Fruit fly (Drosophila melanogaster) Kc167 (cell line): ENCODE measurements around the gene Kaz.

Experiments used
- Myc ChIP-seq: fragments of >200 bp; optimal IDR thresholded peaks from 2 replicates; lab custom pipeline; 2017; ENCODE audit warnings: missing external identifiers
- Sin3A ChIP-seq: fragments of >200 bp; optimal IDR thresholded peaks from 2 replicates; lab custom pipeline; 2018; ENCODE audit warnings: missing external identifiers
- h ChIP-seq: fragments of >200 bp; optimal IDR thresholded peaks from 3 replicates; lab custom pipeline; 2018; ENCODE audit warnings: missing external identifiers
- insv ChIP-seq: fragments of >200 bp; optimal IDR thresholded peaks from 3 replicates; lab custom pipeline; 2018; ENCODE audit warnings: missing external identifiers
- psq ChIP-seq: fragments of >200 bp; optimal IDR thresholded peaks from 2 replicates; lab custom pipeline; 2017; ENCODE audit warnings: missing external identifiers
- ttk ChIP-seq: sonication (Bioruptor generic); optimal IDR thresholded peaks from 2 replicates; lab custom pipeline; 2017; ENCODE audit warnings: missing external identifiers

DNA sequence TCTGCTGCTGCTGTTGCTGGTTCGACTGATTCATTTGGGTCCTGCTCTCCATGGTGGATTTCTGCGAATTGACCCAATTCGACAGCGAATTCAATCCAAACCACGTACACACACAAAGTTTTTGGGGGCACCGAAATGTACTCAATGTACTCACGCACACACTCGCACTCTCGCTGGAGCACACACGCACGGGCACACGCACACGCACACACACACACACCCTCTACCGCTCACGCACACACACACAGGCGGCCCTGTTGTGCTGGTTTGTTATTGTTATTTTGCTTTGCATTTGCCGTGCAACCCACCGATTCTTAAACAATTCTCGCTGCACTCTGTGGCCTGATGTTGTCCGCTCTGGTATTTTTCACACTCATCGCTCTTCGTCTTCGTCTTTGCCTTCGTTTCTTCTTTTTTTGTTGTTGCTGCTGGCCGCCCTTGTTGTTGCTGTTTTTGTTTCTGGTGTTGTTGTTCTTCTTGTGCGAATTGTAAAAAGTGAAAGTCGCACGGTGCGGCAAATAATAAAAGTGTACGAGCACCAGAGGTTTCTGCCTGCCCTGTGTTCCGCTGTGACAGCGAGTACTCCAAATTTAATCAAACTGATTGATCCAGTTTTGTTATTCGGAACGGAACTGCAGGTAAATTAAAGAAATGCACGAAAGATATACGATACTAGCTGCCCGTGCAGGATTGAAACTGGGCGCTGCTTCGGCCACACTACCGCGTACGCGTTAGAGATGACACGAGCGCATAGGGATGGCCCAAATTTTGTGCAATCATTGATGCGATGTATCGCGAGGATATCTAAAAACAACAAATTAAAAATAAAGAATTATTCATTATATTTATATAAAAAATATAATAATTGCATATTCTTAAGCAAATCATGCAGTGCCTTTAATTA lies 46.4 kb upstream of the Kaz start, which contains the start of gene CG3744:
- no peak for TF ChIP-seq Myc (lab: Kevin White, UChicago)
- TF ChIP-seq psq: no peak
- no peak for TF ChIP-seq Sin3A
- no peak for TF ChIP-seq h (lab: Kevin White, UChicago)
- no peak for TF ChIP-seq insv
- no peak for TF ChIP-seq ttk (lab: Kevin White, UChicago)
